Worm (Caenorhabditis elegans) whole organism, L4/young adult: Measurements from ENCODE around the gene ZK381.62.

Experiments used
- W03F9.2 ChIP-seq: fragments of 150-350 bp; optimal IDR thresholded peaks from 2 replicates; lab custom pipeline; 2014; ENCODE audit warnings: missing biosample characterization, missing genetic modification characterization
- him-1 ChIP-seq: sonication (generic microtip); optimal IDR thresholded peaks from 2 replicates; lab custom pipeline; 2016; ENCODE audit warnings: missing genotype, missing genetic modification reagents, missing genetic modification characterization, missing compliant biosample characterization

- no peak for TF ChIP-seq W03F9.2 (tag; lab: Kevin White, UChicago)
- TF ChIP-seq him-1: no peak
These were observed 38.4 kb upstream of the ZK381.62 start, which contains the start of gene C25A8.2 for ce11 chrIV:7009531-7009930.
